Worm (Caenorhabditis elegans): Measurements from ENCODE around the gene Y39A1A.24.

- TF ChIP-seq ama-1 (optimal IDR thresholded peaks at IDR 0.05) = no peak
- no peak for TF ChIP-seq aly-1 (tag; optimal IDR thresholded peaks at IDR 0.05)
- no peak for TF ChIP-seq tbx-37 (GFP tag; conservative IDR thresholded peaks at IDR 0.05)
- TF ChIP-seq hnd-1 (tag; optimal IDR thresholded peaks at IDR 0.05) = no peak
- no peak for TF ChIP-seq scrt-1 (GFP tag; IDR thresholded peaks at IDR 0.05)
- TF ChIP-seq flt-1 (GFP tag; IDR thresholded peaks at IDR 0.05) = no peak
- TF ChIP-seq pes-1 (GFP tag; IDR thresholded peaks at IDR 0.05) = no peak
These were observed 33.7 kb downstream of the Y39A1A.24 start, which contains the start of gene orc-4 for ce11 chrIII:10646094-10646493.
